Worm (Caenorhabditis elegans) whole organism, L4/young adult: ENCODE results near the gene pinn-1.

ENCODE experiments used
- W03F9.2 ChIP-seq: fragments of 150-350 bp; optimal IDR thresholded peaks from 2 replicates; lab custom pipeline; 2014; ENCODE audit warnings: missing biosample characterization, missing genetic modification characterization
- dao-5 ChIP-seq: sonication (generic microtip); optimal IDR thresholded peaks from 2 replicates; lab custom pipeline; 2016; ENCODE audit warnings: missing genotype, missing genetic modification characterization, moderate library complexity, missing compliant biosample characterization
- him-1 ChIP-seq: sonication (generic microtip); optimal IDR thresholded peaks from 2 replicates; lab custom pipeline; 2016; ENCODE audit warnings: missing genotype, missing genetic modification reagents, missing genetic modification characterization, missing compliant biosample characterization

- no peak for TF ChIP-seq him-1
- TF ChIP-seq W03F9.2 (tag; lab: Kevin White, UChicago), result no peak
- TF ChIP-seq dao-5 (tag; lab: Kevin White, UChicago), result no peak
These were observed 45.7 kb downstream of the pinn-1 start, which contains the start of gene Y110A2AL.7 for ce11 chrII:2843088-2843487.
